Worm (Caenorhabditis elegans) whole organism, young adult: ENCODE measurements around the gene fmo-3.

Source experiments
- B0019.2 ChIP-seq: fragments of 200-800 bp; sonication (Bioruptor generic); conservative IDR thresholded peaks from 2 replicates; pipeline ENCODE4 v1.3.6; 2022; ENCODE audit warnings: missing genetic modification reagents, missing genetic modification characterization, missing compliant biosample characterization
- B0336.3 ChIP-seq: fragments of 200-800 bp; sonication (Bioruptor generic); IDR thresholded peaks from 2 replicates; pipeline ENCODE4 v1.3.6; 2022; ENCODE audit warnings: missing genetic modification characterization, missing compliant biosample characterization
- C06A6.2 ChIP-seq: fragments of 200-800 bp; sonication (Bioruptor generic); conservative IDR thresholded peaks from 2 replicates; pipeline ENCODE4 v1.3.6; 2022; ENCODE audit warnings: missing genetic modification characterization, missing compliant biosample characterization
- F10E7.11 ChIP-seq: sonication (generic microtip); optimal IDR thresholded peaks from 2 replicates; lab custom pipeline; 2017; ENCODE audit warnings: mild to moderate bottlenecking, missing genetic modification characterization, moderate library complexity, missing compliant biosample characterization
- F33H1.4 ChIP-seq: fragments of 200-800 bp; sonication (Bioruptor generic); IDR thresholded peaks from 2 replicates; pipeline ENCODE4 v1.3.6; 2022; ENCODE audit warnings: missing genetic modification reagents, missing genetic modification characterization, missing compliant biosample characterization
- F39B2.1 ChIP-seq: fragments of 200-800 bp; sonication (Bioruptor generic); IDR thresholded peaks from 2 replicates; pipeline ENCODE4 v1.3.6; 2022; ENCODE audit warnings: missing genetic modification reagents, missing genetic modification characterization, missing compliant biosample characterization
- F49E8.2 ChIP-seq: sonication (generic microtip); optimal IDR thresholded peaks from 3 replicates; lab custom pipeline; 2017; ENCODE audit warnings: missing genetic modification characterization, mild to moderate bottlenecking, missing compliant biosample characterization, antibody characterized with exemption, moderate library complexity; ENCODE audit not compliant: insufficient read depth
- F52B5.7 ChIP-seq: sonication (generic microtip); optimal IDR thresholded peaks from 2 replicates; lab custom pipeline; 2016; ENCODE audit warnings: mild to moderate bottlenecking, missing genetic modification characterization, missing compliant biosample characterization
- K11D2.4 ChIP-seq: fragments of 200-800 bp; sonication (Bioruptor generic); IDR thresholded peaks from 2 replicates; pipeline ENCODE4 v1.3.6; 2022; ENCODE audit warnings: missing genetic modification reagents, missing genetic modification characterization, missing compliant biosample characterization
- Y56A3A.18 ChIP-seq: fragments of 200-800 bp; sonication (Bioruptor generic); IDR thresholded peaks from 2 replicates; pipeline ENCODE4 v1.3.6; 2022; ENCODE audit warnings: missing genetic modification reagents, missing genetic modification characterization, missing compliant biosample characterization
- Y67H2A.10 ChIP-seq: fragments of 200-800 bp; sonication (Bioruptor generic); conservative IDR thresholded peaks from 2 replicates; pipeline ENCODE4 v1.3.6; 2022; ENCODE audit warnings: missing genetic modification reagents, missing genetic modification characterization, missing compliant biosample characterization
- Y95B8A.8 ChIP-seq: fragments of 200-800 bp; sonication (Bioruptor generic); IDR thresholded peaks from 2 replicates; pipeline ENCODE4 v1.3.6; 2022; ENCODE audit warnings: missing genetic modification reagents, missing genetic modification characterization, missing compliant biosample characterization
- ZK185.1 ChIP-seq: sonication (generic microtip); optimal IDR thresholded peaks from 2 replicates; lab custom pipeline; 2016; ENCODE audit warnings: mild to moderate bottlenecking, missing genetic modification characterization, missing compliant biosample characterization; ENCODE audit not compliant: poor library complexity, severe bottlenecking
- atf-7 ChIP-seq: sonication (generic microtip); optimal IDR thresholded peaks from 2 replicates; lab custom pipeline; 2017; ENCODE audit warnings: mild to moderate bottlenecking, missing genetic modification characterization, missing compliant biosample characterization
- attf-5 ChIP-seq: fragments of 200-800 bp; sonication (Bioruptor generic); optimal IDR thresholded peaks from 2 replicates; lab custom pipeline; 2018; ENCODE audit warnings: mild to moderate bottlenecking, missing genetic modification characterization, missing compliant biosample characterization
- ccch-3 ChIP-seq: fragments of 200-800 bp; sonication (Bioruptor generic); optimal IDR thresholded peaks from 2 replicates; lab custom pipeline; 2018; ENCODE audit warnings: mild to moderate bottlenecking, missing genetic modification characterization, missing compliant biosample characterization
- cebp-1 ChIP-seq, 2 experiments: fragments of 200-800 bp in 1 of 2; sonication (Bioruptor generic) in 1 of 2; sonication (generic microtip) in 1 of 2; IDR thresholded peaks in 1 of 2; optimal IDR thresholded peaks in 1 of 2; 2 replicates each; pipeline versions ENCODE4 v1.3.6 to Lab custom; 2017 to 2022; ENCODE audit warnings: missing compliant biosample characterization in 2 of 2, missing genetic modification characterization in 2 of 2, mild to moderate bottlenecking in 1 of 2, missing genetic modification reagents in 1 of 2, moderate library complexity in 1 of 2
- ceh-27 ChIP-seq: fragments of 200-800 bp; sonication (Bioruptor generic); optimal IDR thresholded peaks from 2 replicates; lab custom pipeline; 2018; ENCODE audit warnings: mild to moderate bottlenecking, missing genetic modification characterization, moderate library complexity, missing compliant biosample characterization
- chd-7 ChIP-seq: sonication (generic microtip); optimal IDR thresholded peaks from 2 replicates; lab custom pipeline; 2016; ENCODE audit warnings: mild to moderate bottlenecking, missing genetic modification characterization, moderate library complexity, missing compliant biosample characterization
- die-1 ChIP-seq: sonication (generic microtip); optimal IDR thresholded peaks from 2 replicates; lab custom pipeline; 2016; ENCODE audit warnings: missing genotype, mild to moderate bottlenecking, missing genetic modification characterization, missing compliant biosample characterization
- dox-1 ChIP-seq: fragments of 200-800 bp; sonication (Bioruptor generic); IDR thresholded peaks from 2 replicates; pipeline ENCODE4 v1.3.6; 2022; ENCODE audit warnings: missing genetic modification reagents, missing genetic modification characterization, missing compliant biosample characterization
- efl-1 ChIP-seq: fragments of 150-350 bp; optimal IDR thresholded peaks from 2 replicates; lab custom pipeline; 2014; ENCODE audit warnings: missing biosample characterization, missing genetic modification reagents, missing genetic modification characterization
- egl-18 ChIP-seq: fragments of 200-800 bp; sonication (Bioruptor generic); IDR thresholded peaks from 2 replicates; pipeline ENCODE4 v1.3.6; 2022; ENCODE audit warnings: missing genetic modification reagents, missing genetic modification characterization, missing compliant biosample characterization
- egl-44 ChIP-seq: fragments of 200-800 bp; sonication (Bioruptor generic); IDR thresholded peaks from 2 replicates; pipeline ENCODE4 v1.3.6; 2022; ENCODE audit warnings: missing genetic modification reagents, missing genetic modification characterization, missing compliant biosample characterization
- ekl-4 ChIP-seq: fragments of 200-800 bp; sonication (Bioruptor generic); IDR thresholded peaks from 2 replicates; pipeline ENCODE4 v1.3.6; 2022; ENCODE audit warnings: missing genetic modification reagents, missing genetic modification characterization, missing compliant biosample characterization
- gei-17 ChIP-seq: fragments of 200-800 bp; sonication (Bioruptor generic); optimal IDR thresholded peaks from 2 replicates; lab custom pipeline; 2018; ENCODE audit warnings: mild to moderate bottlenecking, missing genetic modification characterization, missing compliant biosample characterization
- hmg-1.2 ChIP-seq: fragments of 200-800 bp; sonication (Bioruptor generic); IDR thresholded peaks from 2 replicates; pipeline ENCODE4 v1.3.6; 2022; ENCODE audit warnings: missing genetic modification reagents, missing genetic modification characterization, missing compliant biosample characterization
- lin-26 ChIP-seq: fragments of 200-800 bp; sonication (Bioruptor generic); IDR thresholded peaks from 2 replicates; pipeline ENCODE4 v1.3.6; 2022; ENCODE audit warnings: missing genetic modification reagents, missing genetic modification characterization, missing compliant biosample characterization
- lin-40 ChIP-seq: sonication (generic microtip); optimal IDR thresholded peaks from 2 replicates; lab custom pipeline; 2016; ENCODE audit warnings: missing genetic modification characterization, mild to moderate bottlenecking, missing compliant biosample characterization, missing genotype, missing genetic modification reagents
- lin-54 ChIP-seq: fragments of 200-800 bp; sonication (Bioruptor generic); optimal IDR thresholded peaks from 2 replicates; lab custom pipeline; 2018; ENCODE audit warnings: mild to moderate bottlenecking, missing genetic modification characterization, missing compliant biosample characterization
- lir-1 ChIP-seq: fragments of 200-800 bp; sonication (Bioruptor generic); conservative IDR thresholded peaks from 2 replicates; pipeline ENCODE4 v1.3.6; 2022; ENCODE audit warnings: missing genetic modification reagents, missing genetic modification characterization, missing compliant biosample characterization
- nfyb-1 ChIP-seq: fragments of 200-800 bp; sonication (Bioruptor generic); IDR thresholded peaks from 2 replicates; pipeline ENCODE4 v1.3.6; 2022; ENCODE audit warnings: missing genetic modification reagents, missing genetic modification characterization, missing compliant biosample characterization
- nhr-80 ChIP-seq: sonication (generic microtip); optimal IDR thresholded peaks from 2 replicates; lab custom pipeline; 2016; ENCODE audit warnings: missing genetic modification characterization, missing compliant biosample characterization
- pbrm-1 ChIP-seq: fragments of 200-800 bp; sonication (Bioruptor generic); IDR thresholded peaks from 2 replicates; pipeline ENCODE4 v1.3.6; 2022; ENCODE audit warnings: missing genetic modification reagents, missing genetic modification characterization, missing compliant biosample characterization
- rcor-1 ChIP-seq: fragments of 200-800 bp; sonication (Bioruptor generic); IDR thresholded peaks from 2 replicates; pipeline ENCODE4 v1.3.6; 2022; ENCODE audit warnings: missing genetic modification reagents, missing genetic modification characterization, missing compliant biosample characterization
- rpc-1 ChIP-seq, 2 experiments: fragments of 150-350 bp in 1 of 2; sonication (generic microtip) in 1 of 2; optimal IDR thresholded peaks; 2 replicates each; lab custom pipeline; 2014 to 2018; ENCODE audit warnings: missing biosample characterization in 1 of 2, missing genetic modification characterization in 1 of 2, missing genetic modification reagents in 1 of 2, missing genotype in 1 of 2
- snpc-3.4 ChIP-seq: sonication (generic microtip); optimal IDR thresholded peaks from 2 replicates; lab custom pipeline; 2017; ENCODE audit warnings: missing genetic modification characterization, mild to moderate bottlenecking, missing compliant biosample characterization, antibody characterized with exemption, moderate library complexity, missing genotype, missing genetic modification reagents
- snpc-4 ChIP-seq, 5 experiments: fragments of 150-350 bp in 1 of 5; sonication (generic microtip) in 4 of 5; optimal IDR thresholded peaks; 2 replicates each; lab custom pipeline; 2014 to 2018; ENCODE audit warnings: missing genetic modification characterization in 5 of 5, missing biosample characterization in 3 of 5, antibody characterized with exemption in 2 of 5, mild to moderate bottlenecking in 2 of 5, missing compliant biosample characterization in 2 of 5, missing genotype in 2 of 5, moderate library complexity in 2 of 5, missing genetic modification reagents in 1 of 5
- somi-1 ChIP-seq: fragments of 200-800 bp; sonication (Bioruptor generic); optimal IDR thresholded peaks from 2 replicates; lab custom pipeline; 2018; ENCODE audit warnings: mild to moderate bottlenecking, missing genetic modification characterization, missing compliant biosample characterization
- tlf-1 ChIP-seq: fragments of 200-800 bp; sonication (Bioruptor generic); optimal IDR thresholded peaks from 2 replicates; lab custom pipeline; 2018; ENCODE audit warnings: mild to moderate bottlenecking, missing genetic modification characterization, missing compliant biosample characterization
- unc-130 ChIP-seq: sonication (generic microtip); optimal IDR thresholded peaks from 2 replicates; lab custom pipeline; 2016; ENCODE audit warnings: missing genetic modification reagents, missing genetic modification characterization, missing compliant biosample characterization
- zfh-2 ChIP-seq: fragments of 200-800 bp; sonication (Bioruptor generic); conservative IDR thresholded peaks from 2 replicates; pipeline ENCODE4 v1.3.6; 2022; ENCODE audit warnings: missing genetic modification reagents, missing genetic modification characterization, missing compliant biosample characterization
- ztf-18 ChIP-seq: sonication (generic microtip); optimal IDR thresholded peaks from 2 replicates; lab custom pipeline; 2016; ENCODE audit warnings: missing genotype, mild to moderate bottlenecking, missing genetic modification characterization, missing compliant biosample characterization
- ztf-22 ChIP-seq: fragments of 200-800 bp; sonication (Bioruptor generic); optimal IDR thresholded peaks from 2 replicates; lab custom pipeline; 2018; ENCODE audit warnings: mild to moderate bottlenecking, missing genetic modification characterization, moderate library complexity, missing compliant biosample characterization

fmo-3 gene

DNA sequence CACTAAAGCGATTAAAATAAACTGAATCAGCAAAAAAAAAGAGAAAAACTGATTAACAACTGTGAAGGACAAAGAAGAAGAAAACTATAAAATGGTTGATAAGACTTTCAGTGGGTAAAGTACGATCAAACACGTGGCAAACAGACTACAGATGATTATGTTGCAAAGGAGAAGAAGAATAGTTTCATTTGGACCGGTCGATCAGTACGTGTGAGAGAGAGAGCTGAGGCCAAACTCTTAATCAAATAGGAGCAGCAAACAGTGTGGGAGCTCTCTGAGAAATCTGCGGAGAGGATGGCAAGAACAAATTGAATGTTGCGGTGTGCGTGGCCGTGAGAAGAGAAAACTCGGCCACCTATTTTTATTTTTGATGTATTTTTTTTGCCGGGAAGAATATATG lies 24.6 kb downstream of the fmo-3 start (continued):
- 0 out of 2 replicates have a peak, but pooled peaks have one; percentile 40 for TF ChIP-seq zfh-2 (GFP tag; lab: Robert Waterston, UW)

DNA sequence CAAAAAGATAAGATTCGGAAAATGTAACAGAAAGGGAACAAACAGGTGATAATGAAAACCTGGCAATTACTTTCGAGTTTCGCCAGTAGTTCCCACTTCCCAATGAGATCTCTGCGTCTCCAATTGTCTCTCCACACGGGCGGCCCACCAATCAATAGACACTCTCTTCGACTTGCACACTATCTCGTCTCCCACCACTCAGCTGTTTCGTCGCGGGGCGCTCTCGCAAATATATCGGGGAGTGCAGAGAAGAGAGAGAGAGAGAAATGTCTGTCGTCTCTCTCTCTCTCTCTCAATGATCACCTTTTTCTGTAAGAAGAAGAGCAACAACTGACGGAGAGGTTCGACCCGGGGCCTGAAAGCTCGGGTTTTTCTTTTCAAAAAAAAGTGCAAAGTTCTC lies 25.7 kb downstream of the fmo-3 start:
- no peak for TF ChIP-seq ccch-3 (GFP tag; lab: Kevin White, UChicago)
- TF ChIP-seq nfyb-1 (GFP tag; lab: Robert Waterston, UW), result peak; percentile 86
- TF ChIP-seq somi-1, result peak; percentile 83
- TF ChIP-seq pbrm-1 (GFP tag; lab: Robert Waterston, UW), result peak; percentile 79
- peak; percentile 95 for TF ChIP-seq nhr-80 (tag; lab: Kevin White, UChicago)
- TF ChIP-seq F52B5.7 (tag; lab: Kevin White, UChicago), result peak; percentile 18
- peak; percentile 80 for TF ChIP-seq atf-7 (tag; lab: Kevin White, UChicago)
- peak; percentile 54 for TF ChIP-seq ztf-22
- TF ChIP-seq F33H1.4 (GFP tag; lab: Robert Waterston, UW), result no peak; the same call in 1 of the 2 replicates
- TF ChIP-seq lin-54 (GFP tag; lab: Kevin White, UChicago), result peak; percentile 62
- TF ChIP-seq efl-1 (GFP tag; lab: Kevin White, UChicago), result peak; percentile 17
- TF ChIP-seq tlf-1 (GFP tag; lab: Kevin White, UChicago), result peak; percentile 57
- no peak for TF ChIP-seq F49E8.2
- 0 out of 2 replicates have a peak, but pooled peaks have one; percentile 25 for TF ChIP-seq Y95B8A.8 (GFP tag; lab: Robert Waterston, UW)
- no peak for TF ChIP-seq snpc-3.4 (tag; lab: Kevin White, UChicago)
- TF ChIP-seq ztf-18 (tag; lab: Kevin White, UChicago), result peak; percentile 44
- TF ChIP-seq ZK185.1 (tag; lab: Kevin White, UChicago), result peak; percentile 42
- peak; percentile 71; the same call in 1 of the 2 replicates for TF ChIP-seq K11D2.4 (GFP tag; lab: Robert Waterston, UW)
- TF ChIP-seq attf-5 (GFP tag; lab: Kevin White, UChicago), result peak; percentile 81
- TF ChIP-seq ekl-4, result peak; percentile 78
- peak; percentile 83 for TF ChIP-seq chd-7
- TF ChIP-seq ceh-27 (GFP tag; lab: Kevin White, UChicago), result peak; percentile 72
- TF ChIP-seq dox-1 (GFP tag; lab: Robert Waterston, UW), result peak; percentile 88
- peak; percentile 52; the same call in 1 of the 2 replicates for TF ChIP-seq cebp-1 (GFP tag; IDR thresholded peaks at IDR 0.05; lab: Robert Waterston, UW)
- peak; percentile 84 for TF ChIP-seq cebp-1 (tag; optimal IDR thresholded peaks at IDR 0.05; lab: Kevin White, UChicago)
- peak; percentile 37 for TF ChIP-seq gei-17 (GFP tag; lab: Kevin White, UChicago)
- TF ChIP-seq F39B2.1 (GFP tag; lab: Robert Waterston, UW), result no peak
- TF ChIP-seq Y67H2A.10 (GFP tag; lab: Robert Waterston, UW), result peak; percentile 61; the same call in 1 of the 2 replicates
- no peak for TF ChIP-seq rpc-1 (optimal IDR thresholded peaks at IDR 0.05; lab: Kevin White, UChicago)
- no peak for TF ChIP-seq rpc-1 (tag; optimal IDR thresholded peaks at IDR 0.05; lab: Kevin White, UChicago)
- peak; percentile 41 for TF ChIP-seq lir-1
- TF ChIP-seq C06A6.2, result peak; percentile 68; the same call in 1 of the 2 replicates
- TF ChIP-seq egl-18, result no peak
- TF ChIP-seq lin-40 (tag; lab: Kevin White, UChicago), result peak; percentile 79
- TF ChIP-seq lin-26 (GFP tag; lab: Robert Waterston, UW), result peak; percentile 73
- no peak for TF ChIP-seq die-1 (tag; lab: Kevin White, UChicago)
- no peak for TF ChIP-seq F10E7.11 (tag; lab: Kevin White, UChicago)
- TF ChIP-seq unc-130, result no peak
- peak; percentile 59; the same call in 1 of the 2 replicates for TF ChIP-seq egl-44 (GFP tag; lab: Robert Waterston, UW)
- no peak for TF ChIP-seq B0019.2 (GFP tag; lab: Robert Waterston, UW)
- TF ChIP-seq B0336.3, result peak; percentile 81
- TF ChIP-seq Y56A3A.18 (GFP tag; lab: Robert Waterston, UW), result 0 out of 2 replicates have a peak, but pooled peaks have one; percentile 19
- TF ChIP-seq snpc-4 (GFP tag; optimal IDR thresholded peaks at IDR 0.05; lab: Kevin White, UChicago), result no peak
- peak in 2 of 4 experiments; percentile 26 to 30 for TF ChIP-seq snpc-4 (tag; optimal IDR thresholded peaks at IDR 0.05; lab: Kevin White, UChicago)
- TF ChIP-seq hmg-1.2 (GFP tag; lab: Robert Waterston, UW), result peak; percentile 92
- peak; percentile 68 for TF ChIP-seq rcor-1 (GFP tag; lab: Robert Waterston, UW)
